Worm (Caenorhabditis elegans): ENCODE data around the gene F21D5.5.

DNA sequence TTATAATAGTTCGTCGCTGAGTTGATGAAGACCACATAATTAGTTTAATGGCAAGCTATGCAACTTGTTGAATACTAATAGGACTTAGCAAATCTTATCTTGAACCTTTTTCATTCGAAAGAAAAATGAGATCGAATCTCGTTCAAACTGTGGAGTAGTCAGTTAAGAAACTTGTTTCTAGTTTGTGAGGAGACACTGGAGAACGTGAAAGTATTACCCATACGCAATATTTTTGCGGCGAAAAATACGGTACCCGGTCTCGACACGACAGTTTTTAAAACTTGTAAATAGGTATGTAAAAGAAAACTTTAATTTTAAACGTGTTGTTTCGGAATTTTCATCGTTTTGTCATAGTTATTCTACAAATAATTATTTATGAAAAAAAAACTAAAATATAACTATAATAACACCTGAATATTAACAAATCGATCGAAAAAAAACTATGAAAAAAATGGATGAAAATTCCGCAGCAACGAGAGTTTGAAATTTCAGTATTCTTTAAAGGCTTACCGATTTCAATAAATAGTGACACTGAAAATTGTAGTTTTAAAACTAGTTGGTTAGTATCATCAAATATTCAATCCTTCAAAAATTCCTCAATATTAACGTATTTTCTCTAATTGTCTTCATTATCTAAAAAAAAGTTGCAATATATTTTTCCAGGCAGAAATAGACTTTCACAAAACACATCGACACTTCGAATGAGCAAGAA lies 6.6 kb upstream of the F21D5.5 start, which contains the start of the genes F20C5.7 and parg-1:
- TF ChIP-seq ama-1 (optimal IDR thresholded peaks at IDR 0.05) = no peak
- TF ChIP-seq ama-1 (GFP tag; optimal IDR thresholded peaks at IDR 0.05) = no peak
- TF ChIP-seq sptf-2 (GFP tag; optimal IDR thresholded peaks at IDR 0.05) = no peak
- TF ChIP-seq attf-3 (GFP tag; conservative IDR thresholded peaks at IDR 0.05) = no peak

Measured in whole organism, young adult.